Fruit fly (Drosophila melanogaster) whole organism, embryonic: ENCODE results near the gene SK.

Experiments
- Adf1 ChIP-seq: fragments of 200-800 bp; sonication (Bioruptor generic); IDR thresholded peaks from 2 replicates; pipeline ENCODE4 v1.3.6; 2022; ENCODE audit warnings: missing biosample characterization, missing genetic modification characterization
- Aef1 ChIP-seq: fragments of 200-800 bp; sonication (Bioruptor generic); IDR thresholded peaks from 3 replicates; pipeline ENCODE4 v1.3.6; 2022; ENCODE audit warnings: missing biosample characterization, missing genetic modification characterization
- Asciz ChIP-seq: fragments of 200-800 bp; sonication (Bioruptor generic); optimal IDR thresholded peaks from 2 replicates; lab custom pipeline; 2017; ENCODE audit warnings: missing biosample characterization, mild to moderate bottlenecking, missing genetic modification characterization, missing genetic modification reagents
- CG10209 ChIP-seq: fragments of 200-800 bp; sonication (Bioruptor generic); optimal IDR thresholded peaks from 3 replicates; lab custom pipeline; 2017; ENCODE audit warnings: missing biosample characterization, mild to moderate bottlenecking, missing genetic modification characterization, missing genetic modification reagents
- CG11456 ChIP-seq: fragments of 200-800 bp; sonication (Bioruptor generic); IDR thresholded peaks from 3 replicates; pipeline ENCODE4 v1.3.6; 2022; ENCODE audit warnings: missing biosample characterization, missing genetic modification characterization
- CG12219 ChIP-seq: fragments of 200-800 bp; sonication (Bioruptor generic); optimal IDR thresholded peaks from 3 replicates; lab custom pipeline; 2018; ENCODE audit warnings: missing biosample characterization, mild to moderate bottlenecking, missing genetic modification characterization
- CG13894 ChIP-seq: fragments of 200-800 bp; sonication (Bioruptor generic); optimal IDR thresholded peaks from 3 replicates; lab custom pipeline; 2018; ENCODE audit warnings: missing biosample characterization, mild to moderate bottlenecking, missing genetic modification characterization, moderate library complexity
- CG14441 ChIP-seq: fragments of 200-800 bp; sonication (Bioruptor generic); IDR thresholded peaks from 2 replicates; pipeline ENCODE4 v1.3.6; 2022; ENCODE audit warnings: missing biosample characterization, missing genetic modification characterization
- CG14860 ChIP-seq: fragments of 200-800 bp; sonication (Bioruptor generic); IDR thresholded peaks from 3 replicates; pipeline ENCODE4 v1.3.6; 2022; ENCODE audit warnings: missing biosample characterization, missing genetic modification characterization; ENCODE audit not compliant: partially characterized antibody
- CG15514 ChIP-seq: fragments of 200-800 bp; sonication (Bioruptor generic); optimal IDR thresholded peaks from 3 replicates; lab custom pipeline; 2017; ENCODE audit warnings: missing biosample characterization, missing genetic modification characterization, mild to moderate bottlenecking, moderate library complexity, missing genetic modification reagents
- CG1647 ChIP-seq: fragments of 200-800 bp; sonication (Bioruptor generic); optimal IDR thresholded peaks from 3 replicates; lab custom pipeline; 2016; ENCODE audit warnings: missing biosample characterization, missing genetic modification characterization
- CG17361 ChIP-seq: fragments of 200-800 bp; sonication (Bioruptor generic); IDR thresholded peaks from 3 replicates; pipeline ENCODE4 v1.3.6; 2022; ENCODE audit warnings: missing biosample characterization, missing genetic modification characterization
- CG17802 ChIP-seq: fragments of 200-800 bp; sonication (Bioruptor generic); optimal IDR thresholded peaks from 2 replicates; lab custom pipeline; 2018; ENCODE audit warnings: missing biosample characterization, mild to moderate bottlenecking, missing genetic modification characterization, moderate library complexity
- CG1792 ChIP-seq: fragments of 200-800 bp; sonication (Bioruptor generic); optimal IDR thresholded peaks from 2 replicates; lab custom pipeline; 2016; ENCODE audit warnings: missing biosample characterization, missing genetic modification characterization
- CG2129 ChIP-seq: fragments of 200-800 bp; sonication (Bioruptor generic); IDR thresholded peaks from 2 replicates; pipeline ENCODE4 v1.3.6; 2022; ENCODE audit warnings: missing biosample characterization, missing genetic modification characterization; ENCODE audit not compliant: partially characterized antibody
- CG2202 ChIP-seq: fragments of 200-800 bp; sonication (Bioruptor generic); optimal IDR thresholded peaks from 2 replicates; lab custom pipeline; 2018; ENCODE audit warnings: missing biosample characterization, mild to moderate bottlenecking, missing genetic modification characterization
- CG30431 ChIP-seq: fragments of 200-800 bp; sonication (Bioruptor generic); optimal IDR thresholded peaks from 2 replicates; lab custom pipeline; 2017; ENCODE audit warnings: missing biosample characterization, missing genetic modification characterization
- CG3995 ChIP-seq: fragments of 200-800 bp; sonication (Bioruptor generic); optimal IDR thresholded peaks from 3 replicates; lab custom pipeline; 2016; ENCODE audit warnings: missing biosample characterization, missing genetic modification characterization
- CG4328 ChIP-seq: fragments of 200-800 bp; sonication (Bioruptor generic); optimal IDR thresholded peaks from 3 replicates; lab custom pipeline; 2017; ENCODE audit warnings: missing biosample characterization, missing genetic modification reagents, missing genetic modification characterization
- CG4424 ChIP-seq: fragments of 200-800 bp; sonication (Bioruptor generic); optimal IDR thresholded peaks from 3 replicates; lab custom pipeline; 2016; ENCODE audit warnings: missing biosample characterization, missing genetic modification characterization
- CG4854 ChIP-seq: fragments of 200-800 bp; sonication (Bioruptor generic); optimal IDR thresholded peaks from 2 replicates; lab custom pipeline; 2016; ENCODE audit warnings: missing biosample characterization, missing genetic modification characterization, inconsistent platforms
- CG9215 ChIP-seq: fragments of 200-800 bp; sonication (Bioruptor generic); IDR thresholded peaks from 2 replicates; pipeline ENCODE4 v1.3.6; 2022; ENCODE audit warnings: missing biosample characterization, missing genetic modification characterization
- CG9437 ChIP-seq: fragments of 200-800 bp; sonication (Bioruptor generic); optimal IDR thresholded peaks from 2 replicates; lab custom pipeline; 2018; ENCODE audit warnings: missing biosample characterization, mild to moderate bottlenecking, missing genetic modification characterization
- Camta ChIP-seq: fragments of 200-800 bp; sonication (Bioruptor generic); optimal IDR thresholded peaks from 2 replicates; lab custom pipeline; 2016; ENCODE audit warnings: missing biosample characterization, missing genetic modification characterization
- Doc3 ChIP-seq: fragments of 200-800 bp; sonication (Bioruptor generic); IDR thresholded peaks from 3 replicates; pipeline ENCODE4 v1.3.6; 2022; ENCODE audit warnings: missing biosample characterization, missing genetic modification characterization; ENCODE audit not compliant: partially characterized antibody
- Drgx ChIP-seq: fragments of 200-800 bp; sonication (Bioruptor generic); IDR thresholded peaks from 2 replicates; pipeline ENCODE4 v1.3.6; 2022; ENCODE audit warnings: missing biosample characterization, missing genetic modification characterization
- Gsc ChIP-seq: fragments of 200-800 bp; sonication (Bioruptor generic); IDR thresholded peaks from 2 replicates; pipeline ENCODE4 v1.3.6; 2022; ENCODE audit warnings: missing biosample characterization, missing genetic modification characterization
- HmgZ ChIP-seq: fragments of 200-800 bp; sonication (Bioruptor generic); optimal IDR thresholded peaks from 2 replicates; lab custom pipeline; 2018; ENCODE audit warnings: missing biosample characterization, mild to moderate bottlenecking, missing genetic modification characterization
- Lhr ChIP-seq: fragments of 200-800 bp; sonication (Bioruptor generic); optimal IDR thresholded peaks from 3 replicates; lab custom pipeline; 2017; ENCODE audit warnings: mild to moderate bottlenecking, missing biosample characterization, missing genetic modification reagents, missing genetic modification characterization
- Med ChIP-seq: fragments of 200-800 bp; sonication (Bioruptor generic); peaks from one replicate; lab custom pipeline; 2016; ENCODE audit warnings: missing biosample characterization, missing genetic modification characterization, mild to moderate bottlenecking, inconsistent platforms, moderate library complexity
- Myb ChIP-seq: fragments of 200-800 bp; sonication (Bioruptor generic); optimal IDR thresholded peaks from 2 replicates; lab custom pipeline; 2016; ENCODE audit warnings: missing biosample characterization, missing genetic modification characterization
- PHDP ChIP-seq: fragments of 200-800 bp; sonication (Bioruptor generic); optimal IDR thresholded peaks from 3 replicates; lab custom pipeline; 2018; ENCODE audit warnings: missing biosample characterization, mild to moderate bottlenecking, missing genetic modification characterization, moderate library complexity
- Ravus ChIP-seq: fragments of 200-800 bp; sonication (Bioruptor generic); IDR thresholded peaks from 2 replicates; pipeline ENCODE4 v1.3.6; 2022; ENCODE audit warnings: missing biosample characterization, missing genetic modification characterization
- Six4 ChIP-seq: fragments of 200-800 bp; sonication (Bioruptor generic); optimal IDR thresholded peaks from 2 replicates; lab custom pipeline; 2016; ENCODE audit warnings: missing biosample characterization, missing genetic modification characterization
- Sox100B ChIP-seq: fragments of 200-800 bp; sonication (Bioruptor generic); optimal IDR thresholded peaks from 3 replicates; lab custom pipeline; 2018; ENCODE audit warnings: missing biosample characterization, mild to moderate bottlenecking, missing genetic modification characterization
- Trl ChIP-seq, 3 experiments: fragments of >200 bp in 2 of 3; fragments of 200-800 bp in 1 of 3; sonication (Bioruptor generic) in 1 of 3; optimal IDR thresholded peaks; 2 replicates in 1 of 3; 3 replicates in 2 of 3; lab custom pipeline; 2016 to 2017; ENCODE audit warnings: missing biosample characterization in 1 of 3, missing genetic modification characterization in 1 of 3
- chif ChIP-seq, 2 experiments: fragments of 200-800 bp; sonication (Bioruptor generic); optimal IDR thresholded peaks; 3 replicates each; lab custom pipeline; 2016; ENCODE audit warnings: missing biosample characterization in 2 of 2, missing genetic modification characterization in 2 of 2
- crp ChIP-seq, 2 experiments: fragments of 200-800 bp; sonication (Bioruptor generic); optimal IDR thresholded peaks; 2 replicates in 1 of 2; 3 replicates in 1 of 2; lab custom pipeline; 2017; ENCODE audit warnings: missing biosample characterization in 2 of 2, missing genetic modification characterization in 2 of 2, mild to moderate bottlenecking in 1 of 2, moderate library complexity in 1 of 2
- dimm ChIP-seq: fragments of 200-800 bp; sonication (Bioruptor generic); IDR thresholded peaks from 2 replicates; pipeline ENCODE4 v1.3.6; 2022; ENCODE audit warnings: missing biosample characterization, missing genetic modification characterization
- fd102C ChIP-seq: fragments of 200-800 bp; sonication (Bioruptor generic); optimal IDR thresholded peaks from 2 replicates; lab custom pipeline; 2018; ENCODE audit warnings: missing biosample characterization, mild to moderate bottlenecking, missing genetic modification characterization, moderate library complexity
- kah ChIP-seq: fragments of 200-800 bp; sonication (Bioruptor generic); optimal IDR thresholded peaks from 2 replicates; lab custom pipeline; 2018; ENCODE audit warnings: missing biosample characterization, mild to moderate bottlenecking, missing genetic modification characterization
- odd ChIP-seq: fragments of 200-800 bp; sonication (Bioruptor generic); optimal IDR thresholded peaks from 2 replicates; lab custom pipeline; 2017; ENCODE audit warnings: missing biosample characterization, mild to moderate bottlenecking, missing genetic modification characterization
- onecut ChIP-seq: fragments of 200-800 bp; sonication (Bioruptor generic); IDR thresholded peaks from 2 replicates; pipeline ENCODE4 v1.3.6; 2022; ENCODE audit warnings: missing biosample characterization, missing genetic modification characterization
- sim ChIP-seq: fragments of 200-800 bp; sonication (Bioruptor generic); IDR thresholded peaks from 2 replicates; pipeline ENCODE4 v1.3.6; 2022; ENCODE audit warnings: missing biosample characterization, missing genetic modification characterization
- sna ChIP-seq: fragments of 200-800 bp; sonication (Bioruptor generic); IDR thresholded peaks from 2 replicates; pipeline ENCODE4 v1.3.6; 2022; ENCODE audit warnings: missing biosample characterization, missing genetic modification characterization; ENCODE audit not compliant: partially characterized antibody
- sr ChIP-seq: fragments of 200-800 bp; sonication (Bioruptor generic); IDR thresholded peaks from 3 replicates; pipeline ENCODE4 v1.3.6; 2022; ENCODE audit warnings: missing biosample characterization, missing genetic modification characterization
- tgo ChIP-seq: fragments of 200-800 bp; sonication (Bioruptor generic); IDR thresholded peaks from 3 replicates; pipeline ENCODE4 v1.3.6; 2022; ENCODE audit warnings: missing biosample characterization, missing genetic modification characterization
- vnd ChIP-seq: fragments of 200-800 bp; sonication (Bioruptor generic); IDR thresholded peaks from 3 replicates; pipeline ENCODE4 v1.3.6; 2022; ENCODE audit warnings: missing biosample characterization, missing genetic modification characterization; ENCODE audit not compliant: partially characterized antibody
- vvl ChIP-seq: fragments of 200-800 bp; sonication (Bioruptor generic); IDR thresholded peaks from 2 replicates; pipeline ENCODE4 v1.3.6; 2022; ENCODE audit warnings: missing biosample characterization, missing genetic modification characterization
- yki ChIP-seq: fragments of >200 bp; optimal IDR thresholded peaks from 3 replicates; lab custom pipeline; 2018
- zfh2 ChIP-seq: fragments of 200-800 bp; sonication (Bioruptor generic); optimal IDR thresholded peaks from 2 replicates; lab custom pipeline; 2016; ENCODE audit warnings: missing biosample characterization, missing genetic modification characterization

The SK gene

DNA sequence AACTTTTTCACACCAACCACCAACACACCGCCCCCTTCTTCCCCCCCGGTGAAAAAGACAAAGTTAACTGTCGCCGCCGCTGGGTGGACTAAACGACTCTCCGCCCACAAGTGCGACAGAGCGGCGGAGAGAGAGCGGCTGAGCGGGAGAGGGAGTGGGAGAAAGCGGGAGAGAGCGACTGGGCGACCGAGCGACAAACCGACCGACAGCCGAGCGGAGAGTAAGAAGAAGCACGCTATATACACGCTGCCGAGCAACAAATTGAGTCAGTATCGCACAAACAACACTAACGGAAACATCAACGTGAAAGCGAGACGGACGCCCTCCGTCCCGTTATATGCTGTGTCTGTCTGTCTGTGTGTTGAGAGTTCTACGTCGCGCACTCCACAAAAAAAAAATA is at the start of gene SK (continued):
- TF ChIP-seq Adf1 (GFP tag; lab: Robert Waterston, UW) (peak; percentile 50), CG3995 (GFP tag; lab: Kevin White, UChicago) (no peak), Myb (GFP tag; lab: Kevin White, UChicago) (no peak), CG13894 (tag; lab: Kevin White, UChicago) (peak; percentile 65), fd102C (no peak), CG14441 (GFP tag; lab: Robert Waterston, UW) (no peak), CG1647 (GFP tag; lab: Kevin White, UChicago) (no peak), CG17361 (GFP tag; lab: Robert Waterston, UW) (no peak), CG1792 (GFP tag; lab: Kevin White, UChicago) (no peak), CG2202 (no peak), Ravus (GFP tag; lab: Robert Waterston, UW) (no peak), crp (GFP tag; optimal IDR thresholded peaks at IDR 0.05; lab: Kevin White, UChicago) (no peak), sna (no peak), tgo (GFP tag; lab: Robert Waterston, UW) (no peak), Six4 (no peak), CG2129 (GFP tag; lab: Robert Waterston, UW) (no peak), CG4854 (GFP tag; lab: Kevin White, UChicago) (no peak), CG15514 (GFP tag; lab: Kevin White, UChicago) (peak; percentile 10), vnd (no peak), Sox100B (GFP tag; lab: Kevin White, UChicago) (no peak), zfh2 (GFP tag; lab: Kevin White, UChicago) (no peak), Lhr (no peak), CG17802 (tag; lab: Kevin White, UChicago) (no peak), Drgx (GFP tag; lab: Robert Waterston, UW) (0 out of 2 replicates have a peak, but pooled peaks have one; percentile 20), HmgZ (no peak), Camta (GFP tag; lab: Kevin White, UChicago) (no peak), odd (no peak), CG12219 (GFP tag; lab: Kevin White, UChicago) (no peak), PHDP (tag; lab: Kevin White, UChicago) (no peak), CG4424 (GFP tag; lab: Kevin White, UChicago) (no peak), dimm (no peak), Asciz (GFP tag; lab: Kevin White, UChicago) (no peak), Doc3 (GFP tag; lab: Robert Waterston, UW) (no peak), kah (GFP tag; lab: Kevin White, UChicago) (no peak), CG9215 (no peak), sr (GFP tag; lab: Robert Waterston, UW) (peak; percentile 71), vvl (GFP tag; lab: Robert Waterston, UW) (0 out of 2 replicates have a peak, but pooled peaks have one; percentile 19), yki (peak; percentile 27), CG9437 (GFP tag; lab: Kevin White, UChicago) (no peak), chif (GFP tag; optimal IDR thresholded peaks at IDR 0.05; lab: Kevin White, UChicago) (no peak), Aef1 (GFP tag; lab: Robert Waterston, UW) (no peak), onecut (GFP tag; lab: Robert Waterston, UW) (peak; percentile 30), CG10209 (GFP tag; lab: Kevin White, UChicago) (peak; percentile 71), CG11456 (GFP tag; lab: Robert Waterston, UW) (no peak), CG14860 (GFP tag; lab: Robert Waterston, UW) (no peak), sim (no peak), CG30431 (no peak), Med (GFP tag; lab: Kevin White, UChicago) (peak; percentile 67), Trl (optimal IDR thresholded peaks at IDR 0.05; lab: Kevin White, UChicago) (peak; percentile 64 to 76), Trl (GFP tag; optimal IDR thresholded peaks at IDR 0.05; lab: Kevin White, UChicago) (no peak), Gsc (GFP tag; lab: Robert Waterston, UW) (no peak), CG4328 (GFP tag; lab: Kevin White, UChicago) (no peak)
